Worm (Caenorhabditis elegans): ENCODE data around the gene gly-6.

- TF ChIP-seq jun-1 (tag; optimal IDR thresholded peaks at IDR 0.05) (no peak), nhr-77 (tag; optimal IDR thresholded peaks at IDR 0.05) (no peak), ama-1 (optimal IDR thresholded peaks at IDR 0.05) (no peak), unc-62 (GFP tag; optimal IDR thresholded peaks at IDR 0.05) (no peak), nhr-237 (tag; optimal IDR thresholded peaks at IDR 0.05) (no peak), ceh-82 (tag; optimal IDR thresholded peaks at IDR 0.05) (no peak), nhr-71 (tag; optimal IDR thresholded peaks at IDR 0.05) (peak; percentile 6), isw-1 (GFP tag; IDR thresholded peaks at IDR 0.05) (no peak), lin-39 (tag; optimal IDR thresholded peaks at IDR 0.05) (no peak), snpc-4 (tag; optimal IDR thresholded peaks at IDR 0.05) (no peak)
Measured at ce11 chrIII:4330984-4331383, at the start of gene gly-6.
